Fruit fly (Drosophila melanogaster) whole organism, wandering third instar larva: ENCODE results near the gene CG5835.

Experiments
- Abd-B ChIP-seq: fragments of >200 bp; optimal IDR thresholded peaks from 2 replicates; lab custom pipeline; 2017; ENCODE audit warnings: missing biosample characterization, missing genetic modification characterization
- CG32264 ChIP-seq: fragments of 200-800 bp; sonication (Bioruptor generic); optimal IDR thresholded peaks from 2 replicates; lab custom pipeline; 2016; ENCODE audit warnings: missing biosample characterization, missing genetic modification characterization
- CG9705 ChIP-seq: fragments of 200-800 bp; sonication (Bioruptor generic); optimal IDR thresholded peaks from 2 replicates; lab custom pipeline; 2018; ENCODE audit warnings: missing biosample characterization, mild to moderate bottlenecking, missing genetic modification characterization
- CrebA ChIP-seq: fragments of 200-800 bp; sonication (Bioruptor generic); optimal IDR thresholded peaks from 2 replicates; lab custom pipeline; 2016; ENCODE audit warnings: missing biosample characterization, mild to moderate bottlenecking, missing genetic modification characterization, borderline replicate concordance
- Dfd ChIP-seq: fragments of >200 bp; optimal IDR thresholded peaks from 2 replicates; lab custom pipeline; 2017; ENCODE audit warnings: missing biosample characterization, missing genetic modification characterization
- Dif ChIP-seq: fragments of 200-275, 200-300 bp; sonication (Bioruptor generic); optimal IDR thresholded peaks from 2 replicates; lab custom pipeline; 2018; ENCODE audit warnings: missing biosample characterization, missing genetic modification characterization; ENCODE audit not compliant: partially characterized antibody
- GATAd ChIP-seq: sonication (Bioruptor generic); optimal IDR thresholded peaks from 2 replicates; lab custom pipeline; 2016; ENCODE audit warnings: missing biosample characterization, missing genetic modification characterization
- HLH106 ChIP-seq: fragments of 200-800 bp; optimal IDR thresholded peaks from 3 replicates; lab custom pipeline; 2019; ENCODE audit warnings: missing biosample characterization, mild to moderate bottlenecking, missing genetic modification characterization, moderate library complexity
- Hnf4 ChIP-seq: fragments of 200-800 bp; sonication (Bioruptor generic); optimal IDR thresholded peaks from 2 replicates; lab custom pipeline; 2016; ENCODE audit warnings: missing biosample characterization, mild to moderate bottlenecking, missing genetic modification characterization
- Hr78 ChIP-seq: fragments of >200 bp; optimal IDR thresholded peaks from 2 replicates; lab custom pipeline; 2017; ENCODE audit warnings: missing biosample characterization, missing genetic modification characterization
- Hr83 ChIP-seq: fragments of 200-300 bp; sonication (Bioruptor generic); optimal IDR thresholded peaks from 2 replicates; lab custom pipeline; 2016; ENCODE audit warnings: missing biosample characterization, mild to moderate bottlenecking, missing genetic modification characterization, moderate library complexity; ENCODE audit not compliant: poor library complexity, severe bottlenecking
- Jra ChIP-seq: sonication (Bioruptor generic); optimal IDR thresholded peaks from 2 replicates; lab custom pipeline; 2016; ENCODE audit warnings: missing biosample characterization, missing genetic modification characterization
- Mio ChIP-seq: sonication (Bioruptor generic); optimal IDR thresholded peaks from 2 replicates; lab custom pipeline; 2016; ENCODE audit warnings: missing biosample characterization, missing genetic modification characterization
- Myc ChIP-seq: fragments of >200 bp; optimal IDR thresholded peaks from 2 replicates; lab custom pipeline; 2017
- N ChIP-seq: fragments of >200 bp; optimal IDR thresholded peaks from 2 replicates; lab custom pipeline; 2018; ENCODE audit warnings: missing biosample characterization, missing external identifiers, missing genetic modification characterization
- OdsH ChIP-seq: fragments of 200-800 bp; sonication (Bioruptor generic); optimal IDR thresholded peaks from 2 replicates; lab custom pipeline; 2016; ENCODE audit warnings: missing biosample characterization, mild to moderate bottlenecking, missing genetic modification characterization
- Rel ChIP-seq, 2 experiments: fragments of 200-800 bp; sonication (Bioruptor generic) in 1 of 2; optimal IDR thresholded peaks; 2 replicates in 1 of 2; 3 replicates in 1 of 2; lab custom pipeline; 2016 to 2019; ENCODE audit warnings: mild to moderate bottlenecking in 2 of 2, missing biosample characterization in 2 of 2, missing genetic modification characterization in 2 of 2, moderate library complexity in 1 of 2
- Sp1 ChIP-seq: fragments of 200-800 bp; sonication (Bioruptor generic); optimal IDR thresholded peaks from 3 replicates; lab custom pipeline; 2019; ENCODE audit warnings: missing biosample characterization, mild to moderate bottlenecking, missing genetic modification characterization, moderate library complexity
- Vsx2 ChIP-seq: fragments of 200-300, 225-300 bp; sonication (Bioruptor generic); optimal IDR thresholded peaks from 2 replicates; lab custom pipeline; 2018; ENCODE audit warnings: missing biosample characterization, missing genetic modification characterization; ENCODE audit not compliant: partially characterized antibody
- br ChIP-seq: fragments of 200-800 bp; sonication (Bioruptor generic); optimal IDR thresholded peaks from 2 replicates; lab custom pipeline; 2016; ENCODE audit warnings: missing biosample characterization, missing genetic modification characterization
- brk ChIP-seq: fragments of 200-800 bp; sonication (Bioruptor generic); optimal IDR thresholded peaks from 2 replicates; lab custom pipeline; 2016; ENCODE audit warnings: missing biosample characterization, mild to moderate bottlenecking, missing genetic modification characterization
- dl ChIP-seq, 2 experiments: fragments of 175-275, 200-275 bp in 1 of 2; fragments of 200-275 bp in 1 of 2; sonication (Bioruptor generic); optimal IDR thresholded peaks; lab custom pipeline; 2018; ENCODE audit warnings: mild to moderate bottlenecking in 2 of 2, missing biosample characterization in 2 of 2, missing genetic modification characterization in 2 of 2, moderate library complexity in 2 of 2; ENCODE audit not compliant: partially characterized antibody in 2 of 2, insufficient read depth in 1 of 2
- dmrt93B ChIP-seq: fragments of 200-800 bp; sonication (Bioruptor generic); optimal IDR thresholded peaks from 2 replicates; lab custom pipeline; 2018; ENCODE audit warnings: missing biosample characterization, mild to moderate bottlenecking, missing genetic modification characterization
- dsf ChIP-seq: sonication (Bioruptor generic); optimal IDR thresholded peaks from 2 replicates; lab custom pipeline; 2016; ENCODE audit warnings: missing biosample characterization, missing genetic modification characterization, borderline replicate concordance
- ey ChIP-seq: fragments of 200-800 bp; sonication (Bioruptor generic); optimal IDR thresholded peaks from 2 replicates; lab custom pipeline; 2016; ENCODE audit warnings: missing biosample characterization, missing genetic modification characterization
- foxo ChIP-seq, 2 experiments: fragments of 200-800 bp; sonication (Bioruptor generic); optimal IDR thresholded peaks; 2 replicates in 1 of 2; 3 replicates in 1 of 2; lab custom pipeline; 2016 to 2017; ENCODE audit warnings: missing biosample characterization in 2 of 2, missing genetic modification characterization in 2 of 2
- fru ChIP-seq: fragments of 200-800 bp; sonication (Bioruptor generic); optimal IDR thresholded peaks from 3 replicates; lab custom pipeline; 2016; ENCODE audit warnings: missing biosample characterization, mild to moderate bottlenecking, missing genetic modification characterization
- h ChIP-seq: fragments of 200-800 bp; sonication (Bioruptor generic); optimal IDR thresholded peaks from 3 replicates; lab custom pipeline; 2016; ENCODE audit warnings: missing biosample characterization, mild to moderate bottlenecking, missing genetic modification characterization
- jim ChIP-seq: fragments of 175-275, 200-325 bp; sonication (Bioruptor generic); optimal IDR thresholded peaks from 2 replicates; lab custom pipeline; 2016; ENCODE audit warnings: missing biosample characterization, mild to moderate bottlenecking, missing genetic modification characterization
- lola ChIP-seq: fragments of >200 bp; optimal IDR thresholded peaks from 2 replicates; lab custom pipeline; 2017; ENCODE audit warnings: missing biosample characterization, missing genetic modification characterization
- pan ChIP-seq: fragments of >200 bp; optimal IDR thresholded peaks from 2 replicates; lab custom pipeline; 2017
- psq ChIP-seq: fragments of 200-800 bp; sonication (Bioruptor generic); optimal IDR thresholded peaks from 3 replicates; lab custom pipeline; 2017; ENCODE audit warnings: missing biosample characterization, mild to moderate bottlenecking, missing genetic modification characterization, moderate library complexity
- rgr ChIP-seq: fragments of 200-800 bp; sonication (Bioruptor generic); optimal IDR thresholded peaks from 3 replicates; lab custom pipeline; 2016; ENCODE audit warnings: missing biosample characterization, mild to moderate bottlenecking, missing genetic modification characterization
- sage ChIP-seq: fragments of 200-800 bp; sonication (Bioruptor generic); optimal IDR thresholded peaks from 2 replicates; lab custom pipeline; 2016; ENCODE audit warnings: missing biosample characterization, mild to moderate bottlenecking, missing genetic modification characterization
- sv ChIP-seq: fragments of 200-800 bp; sonication (Bioruptor generic); optimal IDR thresholded peaks from 3 replicates; lab custom pipeline; 2016; ENCODE audit warnings: missing biosample characterization, missing genetic modification characterization
- tai ChIP-seq: sonication (Bioruptor generic); optimal IDR thresholded peaks from 2 replicates; lab custom pipeline; 2016; ENCODE audit warnings: missing biosample characterization, missing genetic modification characterization
- usp ChIP-seq: fragments of >200 bp; optimal IDR thresholded peaks from 2 replicates; lab custom pipeline; 2017; ENCODE audit warnings: missing biosample characterization, missing genetic modification characterization
- woc ChIP-seq: sonication (Bioruptor generic); optimal IDR thresholded peaks from 2 replicates; lab custom pipeline; 2016; ENCODE audit warnings: missing biosample characterization, mild to moderate bottlenecking, missing genetic modification characterization

The CG5835 gene

DNA sequence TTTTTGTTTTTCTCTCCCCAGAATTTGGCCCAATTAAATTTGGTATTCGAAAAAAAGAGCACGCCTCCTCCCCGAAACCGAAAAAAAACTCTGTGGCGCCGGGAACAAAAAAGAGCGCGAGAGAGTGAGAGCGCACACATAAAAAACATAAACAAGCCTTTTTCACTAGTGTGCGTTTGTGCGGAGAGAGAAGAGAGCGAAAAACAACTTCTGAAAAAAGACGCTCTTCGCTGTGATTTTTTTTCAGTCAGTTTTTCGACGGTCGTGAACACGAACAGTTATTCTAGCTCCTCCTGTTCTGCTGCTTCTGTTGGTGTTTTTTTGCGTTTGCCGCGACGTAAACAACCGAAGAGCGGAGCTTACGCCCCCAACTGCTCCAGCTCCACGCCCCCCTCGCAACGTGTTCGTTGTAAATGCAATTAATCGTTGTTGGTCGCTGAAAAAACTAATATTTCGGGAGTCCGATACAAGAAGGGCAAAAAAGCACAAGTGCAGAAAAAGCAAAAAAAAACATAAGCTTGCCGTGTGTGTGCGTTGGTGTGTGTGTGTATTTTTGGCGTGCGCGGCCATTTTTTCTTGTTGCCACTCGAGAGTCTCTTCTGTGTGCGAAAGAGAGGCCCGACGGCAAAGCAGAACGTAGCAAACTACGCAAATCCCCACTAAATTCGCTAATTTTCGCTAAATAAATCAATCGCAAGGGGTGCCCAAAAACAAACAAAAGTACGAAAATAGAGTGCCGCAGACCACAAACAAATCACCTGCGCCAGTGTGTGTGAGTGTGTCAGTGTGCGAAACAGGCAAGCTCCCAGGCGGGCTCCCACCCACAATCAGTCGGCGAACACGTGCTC lies 10.7 kb upstream of the CG5835 start, which contains the start of gene sqz:
TSS of gene sqz (plus strand) at position 240 of the 848 bp plus-strand sequence.
- TF ChIP-seq lola, result peak; percentile 72
- TF ChIP-seq psq (GFP tag; lab: Kevin White, UChicago), result peak; percentile 77
- no peak for TF ChIP-seq CG32264
- TF ChIP-seq Dif (GFP tag; lab: Kevin White, UChicago), result peak; percentile 94
- no peak for TF ChIP-seq CrebA
- peak; percentile 34 for TF ChIP-seq Hnf4 (GFP tag; lab: Kevin White, UChicago)
- peak; percentile 28 for TF ChIP-seq N (GFP tag; lab: Kevin White, UChicago)
- peak; percentile 56 for TF ChIP-seq OdsH (GFP tag; lab: Kevin White, UChicago)
- no peak for TF ChIP-seq Jra (GFP tag; lab: Kevin White, UChicago)
- peak; percentile 42 for TF ChIP-seq brk
- no peak for TF ChIP-seq CG9705 (GFP tag; lab: Kevin White, UChicago)
- TF ChIP-seq Vsx2, result peak; percentile 79
- TF ChIP-seq h (GFP tag; lab: Kevin White, UChicago), result peak; percentile 37
- no peak for TF ChIP-seq Abd-B (GFP tag; lab: Kevin White, UChicago)
- no peak for TF ChIP-seq woc
- TF ChIP-seq sage, result peak; percentile 74
- no peak for TF ChIP-seq rgr
- TF ChIP-seq Hr78 (GFP tag; lab: Kevin White, UChicago), result no peak
- no peak for TF ChIP-seq dmrt93B (GFP tag; lab: Kevin White, UChicago)
- TF ChIP-seq jim (GFP tag; lab: Kevin White, UChicago), result no peak
- peak in 1 of 2 experiments; percentile 6 for TF ChIP-seq foxo (GFP tag; optimal IDR thresholded peaks at IDR 0.05; lab: Kevin White, UChicago)
- peak; percentile 46 for TF ChIP-seq br (GFP tag; lab: Kevin White, UChicago)
- no peak for TF ChIP-seq Dfd (GFP tag; lab: Kevin White, UChicago)
- no peak for TF ChIP-seq Mio (GFP tag; lab: Kevin White, UChicago)
- TF ChIP-seq pan (lab: Kevin White, UChicago), result no peak
- TF ChIP-seq tai (GFP tag; lab: Kevin White, UChicago), result no peak
- TF ChIP-seq Myc (lab: Kevin White, UChicago), result no peak
- TF ChIP-seq sv (GFP tag; lab: Kevin White, UChicago), result no peak
- TF ChIP-seq fru (GFP tag; lab: Kevin White, UChicago), result peak; percentile 46
- no peak for TF ChIP-seq ey (GFP tag; lab: Kevin White, UChicago)
- no peak for TF ChIP-seq dsf (GFP tag; lab: Kevin White, UChicago)
- peak; percentile 84 for TF ChIP-seq Rel (GFP tag; optimal IDR thresholded peaks at IDR 0.05; lab: Kevin White, UChicago)
- peak; percentile 49 for TF ChIP-seq Rel (tag; optimal IDR thresholded peaks at IDR 0.05; lab: Kevin White, UChicago)
- TF ChIP-seq Hr83, result peak; percentile 50
- no peak for TF ChIP-seq GATAd (GFP tag; lab: Kevin White, UChicago)
- peak; percentile 21 for TF ChIP-seq HLH106 (tag; lab: Kevin White, UChicago)
- TF ChIP-seq Sp1 (GFP tag; lab: Kevin White, UChicago), result peak; percentile 83
- TF ChIP-seq dl (GFP tag; optimal IDR thresholded peaks at IDR 0.05; lab: Kevin White, UChicago; ENCODE audit: insufficient read depth in 1 of 2, partially characterized antibody in 2 of 2), result peak; percentile 69 to 91
- no peak for TF ChIP-seq usp (GFP tag; lab: Kevin White, UChicago)

DNA sequence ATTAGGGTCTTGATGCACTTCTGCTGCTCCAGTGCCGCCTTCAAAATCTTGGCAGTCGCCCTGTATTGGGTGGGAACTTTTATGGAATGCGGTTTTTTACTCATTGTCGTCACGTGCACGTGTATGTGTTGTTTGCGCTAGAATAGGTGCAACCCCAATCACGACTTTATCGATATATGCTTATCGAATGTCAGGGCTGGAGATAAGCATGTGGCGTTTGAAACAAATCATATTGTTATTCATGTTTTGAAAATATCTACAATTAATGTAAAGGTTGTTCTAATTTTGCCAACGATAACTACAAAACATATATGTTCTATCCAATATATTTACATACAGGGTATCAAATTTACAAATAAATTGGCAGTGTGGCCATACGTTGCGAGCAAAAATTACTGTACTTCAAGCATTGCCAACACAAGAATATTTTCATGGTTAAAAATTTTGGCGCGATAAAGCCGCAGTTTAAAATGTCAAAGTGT lies 8.7 kb upstream of the CG5835 start, which contains the start of the genes CG42359 and Nsun5:
TSS of gene CG42359 (minus strand) at position 166 of the 482 bp plus-strand sequence.
TSS of gene Nsun5 (minus strand) at position 166 of the 482 bp plus-strand sequence.
- TF ChIP-seq dsf (GFP tag; lab: Kevin White, UChicago) (peak; percentile 74), sage (peak; percentile 33), GATAd (GFP tag; lab: Kevin White, UChicago) (peak; percentile 15), lola (no peak), Dif (GFP tag; lab: Kevin White, UChicago) (no peak), Hr78 (GFP tag; lab: Kevin White, UChicago) (no peak), Abd-B (GFP tag; lab: Kevin White, UChicago) (no peak), Dfd (GFP tag; lab: Kevin White, UChicago) (no peak), Mio (GFP tag; lab: Kevin White, UChicago) (no peak), HLH106 (tag; lab: Kevin White, UChicago) (peak; percentile 81), Sp1 (GFP tag; lab: Kevin White, UChicago) (peak; percentile 81), Hnf4 (GFP tag; lab: Kevin White, UChicago) (peak; percentile 89), CG9705 (GFP tag; lab: Kevin White, UChicago) (peak; percentile 77), Myc (lab: Kevin White, UChicago) (peak; percentile 41), dmrt93B (GFP tag; lab: Kevin White, UChicago) (peak; percentile 65), CrebA (no peak), sv (GFP tag; lab: Kevin White, UChicago) (peak; percentile 84), psq (GFP tag; lab: Kevin White, UChicago) (peak; percentile 79), brk (peak; percentile 80), Hr83 (peak; percentile 60), woc (peak; percentile 85), jim (GFP tag; lab: Kevin White, UChicago) (peak; percentile 35), Rel (GFP tag; optimal IDR thresholded peaks at IDR 0.05; lab: Kevin White, UChicago) (no peak), Rel (tag; optimal IDR thresholded peaks at IDR 0.05; lab: Kevin White, UChicago) (peak; percentile 92), tai (GFP tag; lab: Kevin White, UChicago) (peak; percentile 94), Jra (GFP tag; lab: Kevin White, UChicago) (peak; percentile 91), foxo (GFP tag; optimal IDR thresholded peaks at IDR 0.05; lab: Kevin White, UChicago) (peak; percentile 21 to 91), CG32264 (peak; percentile 54), OdsH (GFP tag; lab: Kevin White, UChicago) (peak; percentile 77), fru (GFP tag; lab: Kevin White, UChicago) (peak; percentile 87), br (GFP tag; lab: Kevin White, UChicago) (peak; percentile 86), rgr (peak; percentile 87), h (GFP tag; lab: Kevin White, UChicago) (peak; percentile 90), ey (GFP tag; lab: Kevin White, UChicago) (peak; percentile 85), Vsx2 (no peak), usp (GFP tag; lab: Kevin White, UChicago) (no peak)
